Worm (Caenorhabditis elegans): ENCODE results near the gene acdh-11.

Gene acdh-11

DNA sequence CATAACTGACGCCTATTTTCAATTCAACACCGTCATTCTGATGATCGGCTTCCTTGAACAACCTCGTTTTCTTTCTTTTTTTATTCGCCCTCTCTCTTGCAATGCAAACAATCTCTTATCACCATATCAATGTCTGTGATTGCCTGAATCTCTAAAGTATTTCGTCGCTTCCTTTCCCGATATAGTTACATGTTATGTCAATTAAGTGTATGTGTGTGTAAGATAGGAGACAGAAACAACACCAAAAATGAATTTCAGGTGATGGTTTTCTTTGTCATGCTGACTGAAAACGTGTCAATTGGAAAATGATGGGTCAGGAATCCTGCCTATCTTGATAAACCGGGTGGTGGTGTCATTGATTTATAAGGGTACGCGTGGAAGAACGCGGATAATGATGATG lies 32.7 kb upstream of the acdh-11 start (continued):
- TF ChIP-seq ztf-11 (tag; optimal IDR thresholded peaks at IDR 0.05) (no peak), lin-15B (tag; optimal IDR thresholded peaks at IDR 0.05) (no peak), fkh-2 (tag; optimal IDR thresholded peaks at IDR 0.05) (no peak), sea-2 (GFP tag; optimal IDR thresholded peaks at IDR 0.05) (no peak), daf-12 (tag; optimal IDR thresholded peaks at IDR 0.05) (no peak), pqm-1 (tag; optimal IDR thresholded peaks at IDR 0.05) (peak; percentile 94), aly-2 (tag; optimal IDR thresholded peaks at IDR 0.05) (no peak), lsy-12 (tag; optimal IDR thresholded peaks at IDR 0.05) (no peak), jun-1 (tag; optimal IDR thresholded peaks at IDR 0.05) (peak; percentile 59), elt-1 (tag; optimal IDR thresholded peaks at IDR 0.05) (no peak), unc-62 (GFP tag; optimal IDR thresholded peaks at IDR 0.05) (no peak), skn-1 (tag; optimal IDR thresholded peaks at IDR 0.05) (no peak), eor-1 (tag; optimal IDR thresholded peaks at IDR 0.05) (no peak)

DNA sequence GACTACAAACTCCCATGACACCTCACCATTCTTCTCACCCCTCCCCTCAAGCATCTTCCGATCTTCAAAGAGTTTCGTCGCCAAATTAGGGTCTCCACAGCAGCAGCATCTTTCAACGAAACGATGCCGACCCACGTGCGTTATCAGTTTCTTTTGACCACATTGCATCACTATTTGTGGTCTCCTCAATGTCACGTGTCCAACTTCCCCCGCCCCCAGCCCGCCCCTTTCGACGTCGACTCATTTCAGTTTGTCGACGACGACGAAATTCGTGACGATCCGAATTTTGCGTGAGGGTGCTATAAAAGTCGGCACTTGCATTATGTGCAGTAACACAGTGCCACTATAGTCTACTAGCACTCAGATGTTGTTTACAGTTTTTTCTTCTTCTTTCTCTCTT lies 31.9 kb upstream of the acdh-11 start:
- TF ChIP-seq ceh-16 (tag; optimal IDR thresholded peaks at IDR 0.05): no peak
- no peak for TF ChIP-seq ceh-28 (tag; optimal IDR thresholded peaks at IDR 0.05)
- TF ChIP-seq fos-1 (tag; optimal IDR thresholded peaks at IDR 0.05): no peak
- peak; percentile 96 for TF ChIP-seq elt-2 (tag; optimal IDR thresholded peaks at IDR 0.05)
- no peak for TF ChIP-seq fkh-10 (GFP tag; optimal IDR thresholded peaks at IDR 0.05)
- peak; percentile 84 for TF ChIP-seq nhr-43 (tag; optimal IDR thresholded peaks at IDR 0.05; ENCODE audit: poor library complexity, severe bottlenecking)
- TF ChIP-seq lin-39 (tag; optimal IDR thresholded peaks at IDR 0.05): no peak
- no peak for TF ChIP-seq pha-4 (tag; optimal IDR thresholded peaks at IDR 0.05)
- peak in 1 of 3 experiments; percentile 67 for TF ChIP-seq elt-3 (tag; optimal IDR thresholded peaks at IDR 0.05)
- no peak for TF ChIP-seq hmg-11 (tag; optimal IDR thresholded peaks at IDR 0.05)
- TF ChIP-seq eor-1 (tag; optimal IDR thresholded peaks at IDR 0.05): no peak
- no peak for TF ChIP-seq unc-62 (GFP tag; optimal IDR thresholded peaks at IDR 0.05)
- TF ChIP-seq ama-1 (optimal IDR thresholded peaks at IDR 0.05): peak; percentile 64
- no peak for TF ChIP-seq egl-27 (tag; optimal IDR thresholded peaks at IDR 0.05)
- no peak for TF ChIP-seq jun-1 (tag; optimal IDR thresholded peaks at IDR 0.05)
- no peak for TF ChIP-seq egl-5 (tag; optimal IDR thresholded peaks at IDR 0.05)
- TF ChIP-seq tbx-2 (tag; optimal IDR thresholded peaks at IDR 0.05): no peak
- no peak for TF ChIP-seq nhr-76 (tag; optimal IDR thresholded peaks at IDR 0.05)
- TF ChIP-seq pqm-1 (tag; optimal IDR thresholded peaks at IDR 0.05): peak; percentile 6
- peak; percentile 51 for TF ChIP-seq nhr-25 (tag; optimal IDR thresholded peaks at IDR 0.05)
- no peak for TF ChIP-seq aly-2 (tag; optimal IDR thresholded peaks at IDR 0.05)
- peak; percentile 71 for TF ChIP-seq nhr-23 (tag; optimal IDR thresholded peaks at IDR 0.05)
- TF ChIP-seq lsy-12 (tag; optimal IDR thresholded peaks at IDR 0.05): peak; percentile 55
- no peak for TF ChIP-seq ZK546.5 (tag; optimal IDR thresholded peaks at IDR 0.05)
- no peak for TF ChIP-seq ztf-11 (tag; optimal IDR thresholded peaks at IDR 0.05)
- TF ChIP-seq mdl-1 (tag; optimal IDR thresholded peaks at IDR 0.05): peak; percentile 56
- no peak for TF ChIP-seq mml-1 (tag; optimal IDR thresholded peaks at IDR 0.05)
- TF ChIP-seq nfya-1 (tag; optimal IDR thresholded peaks at IDR 0.05; ENCODE audit: insufficient read depth): peak; percentile 35

DNA sequence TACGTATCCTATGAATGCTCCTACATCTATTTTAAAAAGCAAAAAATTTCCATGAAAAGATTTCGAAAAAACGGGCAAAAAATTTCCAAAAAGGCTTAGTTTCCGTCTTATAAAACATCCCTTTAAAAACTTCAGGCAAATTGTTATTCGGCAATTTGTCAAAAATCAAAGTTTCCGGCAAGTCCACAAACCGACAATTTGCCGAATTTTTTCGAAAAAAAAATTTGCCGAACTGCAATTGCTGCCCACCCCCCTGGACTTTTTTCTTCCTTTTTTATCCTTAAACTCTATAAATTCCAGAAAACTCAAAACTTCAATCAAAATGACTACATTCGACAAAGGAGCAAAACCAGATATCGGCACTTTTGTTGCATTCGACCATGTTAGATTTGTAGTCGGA lies 30.8 kb upstream of the acdh-11 start, which contains the start of gene hpd-1:
Gene hpd-1 (plus strand): TSS at position 301 of the 400 bp plus-strand sequence.
- TF ChIP-seq lin-39 (tag; optimal IDR thresholded peaks at IDR 0.05) (no peak), mdl-1 (tag; optimal IDR thresholded peaks at IDR 0.05) (no peak), nhr-43 (tag; optimal IDR thresholded peaks at IDR 0.05; ENCODE audit: poor library complexity, severe bottlenecking) (no peak), snpc-4 (tag; optimal IDR thresholded peaks at IDR 0.05) (no peak), ama-1 (optimal IDR thresholded peaks at IDR 0.05) (no peak), sea-2 (GFP tag; optimal IDR thresholded peaks at IDR 0.05) (no peak), fkh-2 (tag; optimal IDR thresholded peaks at IDR 0.05) (no peak), eor-1 (tag; optimal IDR thresholded peaks at IDR 0.05) (no peak), unc-39 (tag; optimal IDR thresholded peaks at IDR 0.05) (no peak), elt-1 (tag; optimal IDR thresholded peaks at IDR 0.05) (no peak), nhr-237 (tag; optimal IDR thresholded peaks at IDR 0.05) (no peak), ztf-4 (tag; optimal IDR thresholded peaks at IDR 0.05) (no peak)
